Fruit fly (Drosophila melanogaster): ENCODE measurements around the gene Rb97D.

Rb97D gene

dm6 chr3R:26906711-26907510 lies 31.4 kb upstream of the Rb97D start:
- TF ChIP-seq CG4496 (GFP tag; IDR thresholded peaks at IDR 0.05) = peak; percentile 16; the same call in 1 of the 3 replicates
- TF ChIP-seq CG14655 (GFP tag; optimal IDR thresholded peaks at IDR 0.05) = no peak
- no peak for TF ChIP-seq rn (GFP tag; IDR thresholded peaks at IDR 0.05)
- TF ChIP-seq fd96Ca (GFP tag; IDR thresholded peaks at IDR 0.05) = peak; percentile 39; the same call in 1 of the 3 replicates
- TF ChIP-seq CG32121 (GFP tag; IDR thresholded peaks at IDR 0.05) = 0 out of 2 replicates have a peak, but pooled peaks have one; percentile 13

DNA sequence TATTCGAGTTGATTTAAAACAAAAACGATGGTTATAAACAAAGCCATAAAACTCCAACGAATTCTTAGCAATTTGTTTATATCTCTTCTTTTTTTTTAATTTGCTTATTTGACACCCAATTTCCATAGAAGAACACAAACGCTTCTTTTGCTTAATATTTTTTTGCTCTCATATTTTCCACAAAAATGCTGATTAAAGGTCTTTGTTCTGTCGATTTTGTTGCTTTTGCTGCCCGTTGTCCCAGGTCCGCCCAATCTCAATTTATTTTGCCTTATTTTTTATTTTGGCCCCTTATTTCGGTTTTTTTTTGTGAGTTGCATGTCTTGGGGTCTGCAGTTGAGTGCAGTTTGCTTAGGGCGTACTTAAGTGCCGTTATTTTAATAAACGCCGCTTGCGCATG lies 30.5 kb upstream of the Rb97D start:
- TF ChIP-seq CG9948 (tag; optimal IDR thresholded peaks at IDR 0.05) (no peak), CG32121 (GFP tag; IDR thresholded peaks at IDR 0.05) (no peak), CG8159 (tag; optimal IDR thresholded peaks at IDR 0.05) (no peak), Pif1A (GFP tag; optimal IDR thresholded peaks at IDR 0.05) (no peak), CG17806 (tag; optimal IDR thresholded peaks at IDR 0.05) (no peak), Snoo (tag; optimal IDR thresholded peaks at IDR 0.05) (no peak), gl (tag; optimal IDR thresholded peaks at IDR 0.05) (no peak)

dm6 chr3R:26899982-26900381 lies 24.4 kb upstream of the Rb97D start:
- TF ChIP-seq Pif1B (GFP tag; optimal IDR thresholded peaks at IDR 0.05) = peak; percentile 55
- 0 out of 2 replicates have a peak, but pooled peaks have one; percentile 48 for TF ChIP-seq CG32121 (GFP tag; IDR thresholded peaks at IDR 0.05)
- TF ChIP-seq fd96Ca (GFP tag; IDR thresholded peaks at IDR 0.05) = no peak
- no peak for TF ChIP-seq D1 (tag; optimal IDR thresholded peaks at IDR 0.05)
- TF ChIP-seq Snoo (tag; optimal IDR thresholded peaks at IDR 0.05) = no peak
- TF ChIP-seq CG12605 (GFP tag; IDR thresholded peaks at IDR 0.05) = 0 out of 2 replicates have a peak, but pooled peaks have one; percentile 36
- TF ChIP-seq gl (tag; optimal IDR thresholded peaks at IDR 0.05) = no peak
- peak; percentile 68 for TF ChIP-seq Ets98B (GFP tag; IDR thresholded peaks at IDR 0.05)
- peak; percentile 48 for TF ChIP-seq CG14655 (GFP tag; optimal IDR thresholded peaks at IDR 0.05)
- peak; percentile 47 for TF ChIP-seq CG8159 (tag; optimal IDR thresholded peaks at IDR 0.05)
- TF ChIP-seq CG13204 (GFP tag; optimal IDR thresholded peaks at IDR 0.05) = no peak
- TF ChIP-seq CG9948 (tag; optimal IDR thresholded peaks at IDR 0.05) = peak; percentile 20
- peak; percentile 0 for TF ChIP-seq CG34367 (tag; optimal IDR thresholded peaks at IDR 0.05)
- peak; percentile 37 for TF ChIP-seq CG8301 (tag; optimal IDR thresholded peaks at IDR 0.05)
- TF ChIP-seq rn (GFP tag; IDR thresholded peaks at IDR 0.05) = 0 out of 2 replicates have a peak, but pooled peaks have one; percentile 3
- peak; percentile 73 for TF ChIP-seq CG4496 (GFP tag; IDR thresholded peaks at IDR 0.05)
- TF ChIP-seq CG15710 (tag; optimal IDR thresholded peaks at IDR 0.05) = peak; percentile 36
- TF ChIP-seq CG10348 (GFP tag; IDR thresholded peaks at IDR 0.05) = no peak
- TF ChIP-seq CG17806 (tag; optimal IDR thresholded peaks at IDR 0.05) = peak; percentile 42
- no peak for TF ChIP-seq EcR (GFP tag; optimal IDR thresholded peaks at IDR 0.05)
- TF ChIP-seq Pif1A (GFP tag; optimal IDR thresholded peaks at IDR 0.05) = peak; percentile 58

- no peak for TF ChIP-seq Ets98B (GFP tag; IDR thresholded peaks at IDR 0.05)
- TF ChIP-seq D1 (tag; optimal IDR thresholded peaks at IDR 0.05) = no peak
- TF ChIP-seq Snoo (tag; optimal IDR thresholded peaks at IDR 0.05) = no peak
- TF ChIP-seq EcR (GFP tag; optimal IDR thresholded peaks at IDR 0.05) = no peak
- TF ChIP-seq CG12605 (GFP tag; IDR thresholded peaks at IDR 0.05) = no peak
- no peak for TF ChIP-seq Pif1A (GFP tag; optimal IDR thresholded peaks at IDR 0.05)
- no peak for TF ChIP-seq CG8301 (tag; optimal IDR thresholded peaks at IDR 0.05)
- no peak for TF ChIP-seq CG32121 (GFP tag; IDR thresholded peaks at IDR 0.05)
- TF ChIP-seq CG13204 (GFP tag; optimal IDR thresholded peaks at IDR 0.05) = no peak
- no peak for TF ChIP-seq gl (tag; optimal IDR thresholded peaks at IDR 0.05)
- no peak for TF ChIP-seq CG4496 (GFP tag; IDR thresholded peaks at IDR 0.05)
- TF ChIP-seq rn (GFP tag; IDR thresholded peaks at IDR 0.05) = no peak
- TF ChIP-seq CG34367 (tag; optimal IDR thresholded peaks at IDR 0.05) = no peak
- TF ChIP-seq Pif1B (GFP tag; optimal IDR thresholded peaks at IDR 0.05) = no peak
- no peak for TF ChIP-seq CG8159 (tag; optimal IDR thresholded peaks at IDR 0.05)
- TF ChIP-seq CG17806 (tag; optimal IDR thresholded peaks at IDR 0.05) = no peak
- TF ChIP-seq CG14655 (GFP tag; optimal IDR thresholded peaks at IDR 0.05) = no peak
- TF ChIP-seq CG15710 (tag; optimal IDR thresholded peaks at IDR 0.05) = no peak
Measured at dm6 chr3R:26897302-26897701, 21.8 kb upstream of the Rb97D start.

DNA sequence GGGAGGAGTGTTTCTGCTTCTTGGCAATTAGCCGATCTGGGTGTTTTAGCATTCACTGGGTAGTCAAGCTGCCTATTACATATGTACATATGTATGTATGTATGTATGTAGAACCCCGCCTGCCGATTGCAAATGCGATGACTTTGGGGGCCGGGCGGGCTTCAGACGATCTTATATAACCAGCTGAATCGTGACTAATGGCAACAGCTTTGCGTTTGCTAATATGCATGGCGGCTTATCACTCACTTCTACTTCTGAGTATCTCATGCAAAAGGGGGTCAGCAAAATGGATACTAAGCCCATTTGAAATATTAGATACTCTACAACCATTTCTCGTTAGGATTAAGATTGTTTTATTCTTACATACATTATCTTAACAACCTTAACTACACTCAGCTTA lies 20.7 kb upstream of the Rb97D start:
- no peak for TF ChIP-seq CG9948 (tag; optimal IDR thresholded peaks at IDR 0.05)
- no peak for TF ChIP-seq D1 (tag; optimal IDR thresholded peaks at IDR 0.05)
- no peak for TF ChIP-seq Ets98B (GFP tag; IDR thresholded peaks at IDR 0.05)
- no peak for TF ChIP-seq EcR (GFP tag; optimal IDR thresholded peaks at IDR 0.05)
- no peak for TF ChIP-seq Snoo (tag; optimal IDR thresholded peaks at IDR 0.05)
- no peak for TF ChIP-seq CG8159 (tag; optimal IDR thresholded peaks at IDR 0.05)
- no peak for TF ChIP-seq CG8301 (tag; optimal IDR thresholded peaks at IDR 0.05)
- TF ChIP-seq Pif1B (GFP tag; optimal IDR thresholded peaks at IDR 0.05) = no peak
- no peak for TF ChIP-seq Pif1A (GFP tag; optimal IDR thresholded peaks at IDR 0.05)
- TF ChIP-seq CG12605 (GFP tag; IDR thresholded peaks at IDR 0.05) = no peak
- no peak for TF ChIP-seq CG10348 (GFP tag; IDR thresholded peaks at IDR 0.05)
- no peak for TF ChIP-seq CG15710 (tag; optimal IDR thresholded peaks at IDR 0.05)
- no peak for TF ChIP-seq CG13204 (GFP tag; optimal IDR thresholded peaks at IDR 0.05)
- no peak for TF ChIP-seq CG32121 (GFP tag; IDR thresholded peaks at IDR 0.05)
- no peak for TF ChIP-seq CG17806 (tag; optimal IDR thresholded peaks at IDR 0.05)
- TF ChIP-seq CG4496 (GFP tag; IDR thresholded peaks at IDR 0.05) = no peak
- TF ChIP-seq rn (GFP tag; IDR thresholded peaks at IDR 0.05) = no peak

All from whole organism, pupa.